Worm (Caenorhabditis elegans) whole organism, young adult: ENCODE data around the gene ins-11.

Source experiments
- B0336.3 ChIP-seq: fragments of 200-800 bp; sonication (Bioruptor generic); IDR thresholded peaks from 2 replicates; pipeline ENCODE4 v1.3.6; 2022; ENCODE audit warnings: missing genetic modification characterization, missing compliant biosample characterization
- C06A6.2 ChIP-seq: fragments of 200-800 bp; sonication (Bioruptor generic); conservative IDR thresholded peaks from 2 replicates; pipeline ENCODE4 v1.3.6; 2022; ENCODE audit warnings: missing genetic modification characterization, missing compliant biosample characterization
- F23B12.7 ChIP-seq: sonication (generic microtip); optimal IDR thresholded peaks from 2 replicates; lab custom pipeline; 2017; ENCODE audit warnings: missing genetic modification characterization, mild to moderate bottlenecking, missing compliant biosample characterization, antibody characterized with exemption, moderate library complexity; ENCODE audit not compliant: insufficient read depth
- F33H1.4 ChIP-seq: fragments of 200-800 bp; sonication (Bioruptor generic); IDR thresholded peaks from 2 replicates; pipeline ENCODE4 v1.3.6; 2022; ENCODE audit warnings: missing genetic modification reagents, missing genetic modification characterization, missing compliant biosample characterization
- F39B2.1 ChIP-seq: fragments of 200-800 bp; sonication (Bioruptor generic); IDR thresholded peaks from 2 replicates; pipeline ENCODE4 v1.3.6; 2022; ENCODE audit warnings: missing genetic modification reagents, missing genetic modification characterization, missing compliant biosample characterization
- F49E8.2 ChIP-seq: sonication (generic microtip); optimal IDR thresholded peaks from 3 replicates; lab custom pipeline; 2017; ENCODE audit warnings: missing genetic modification characterization, mild to moderate bottlenecking, missing compliant biosample characterization, antibody characterized with exemption, moderate library complexity; ENCODE audit not compliant: insufficient read depth
- F57A8.1 ChIP-seq: fragments of 200-800 bp; sonication (Bioruptor generic); optimal IDR thresholded peaks from 2 replicates; lab custom pipeline; 2018; ENCODE audit warnings: mild to moderate bottlenecking, missing genetic modification characterization, moderate library complexity, missing compliant biosample characterization
- K11D2.4 ChIP-seq: fragments of 200-800 bp; sonication (Bioruptor generic); IDR thresholded peaks from 2 replicates; pipeline ENCODE4 v1.3.6; 2022; ENCODE audit warnings: missing genetic modification reagents, missing genetic modification characterization, missing compliant biosample characterization
- K12H6.12 ChIP-seq: fragments of 200-800 bp; sonication (Bioruptor generic); optimal IDR thresholded peaks from 2 replicates; lab custom pipeline; 2018; ENCODE audit warnings: mild to moderate bottlenecking, missing genetic modification characterization, missing compliant biosample characterization
- T26A5.8 ChIP-seq: sonication (generic microtip); optimal IDR thresholded peaks from 2 replicates; lab custom pipeline; 2016; ENCODE audit warnings: missing genetic modification characterization, missing compliant biosample characterization
- Y53F4B.3 ChIP-seq: fragments of 200-800 bp; sonication (Bioruptor generic); IDR thresholded peaks from 2 replicates; pipeline ENCODE4 v1.3.6; 2022; ENCODE audit warnings: missing genetic modification reagents, missing genetic modification characterization, missing compliant biosample characterization
- Y95B8A.8 ChIP-seq: fragments of 200-800 bp; sonication (Bioruptor generic); IDR thresholded peaks from 2 replicates; pipeline ENCODE4 v1.3.6; 2022; ENCODE audit warnings: missing genetic modification reagents, missing genetic modification characterization, missing compliant biosample characterization
- ama-1 ChIP-seq, 3 experiments: fragments of 150-350 bp in 1 of 3; sonication (generic microtip) in 2 of 3; optimal IDR thresholded peaks; 2 replicates each; lab custom pipeline; 2014 to 2018; ENCODE audit warnings: missing biosample characterization in 2 of 3, missing genetic modification characterization in 2 of 3, missing genetic modification reagents in 2 of 3
- aptf-2 ChIP-seq: fragments of 200-800 bp; sonication (Bioruptor generic); conservative IDR thresholded peaks from 2 replicates; pipeline ENCODE4 v1.3.6; 2022; ENCODE audit warnings: missing genetic modification reagents, missing genetic modification characterization, missing compliant biosample characterization
- attf-6 ChIP-seq: fragments of 200-800 bp; sonication (Bioruptor generic); IDR thresholded peaks from 2 replicates; pipeline ENCODE4 v1.3.6; 2022; ENCODE audit warnings: missing genetic modification reagents, missing genetic modification characterization, missing compliant biosample characterization
- cebp-1 ChIP-seq, 2 experiments: fragments of 200-800 bp in 1 of 2; sonication (Bioruptor generic) in 1 of 2; sonication (generic microtip) in 1 of 2; IDR thresholded peaks in 1 of 2; optimal IDR thresholded peaks in 1 of 2; 2 replicates each; pipeline versions ENCODE4 v1.3.6 to Lab custom; 2017 to 2022; ENCODE audit warnings: missing compliant biosample characterization in 2 of 2, missing genetic modification characterization in 2 of 2, mild to moderate bottlenecking in 1 of 2, missing genetic modification reagents in 1 of 2, moderate library complexity in 1 of 2
- cebp-2 ChIP-seq: fragments of 200-800 bp; sonication (Bioruptor generic); IDR thresholded peaks from 2 replicates; pipeline ENCODE4 v1.3.6; 2022; ENCODE audit warnings: missing genetic modification characterization, missing compliant biosample characterization
- die-1 ChIP-seq: sonication (generic microtip); optimal IDR thresholded peaks from 2 replicates; lab custom pipeline; 2016; ENCODE audit warnings: missing genotype, mild to moderate bottlenecking, missing genetic modification characterization, missing compliant biosample characterization
- dox-1 ChIP-seq: fragments of 200-800 bp; sonication (Bioruptor generic); IDR thresholded peaks from 2 replicates; pipeline ENCODE4 v1.3.6; 2022; ENCODE audit warnings: missing genetic modification reagents, missing genetic modification characterization, missing compliant biosample characterization
- dpff-1 ChIP-seq: sonication (generic microtip); optimal IDR thresholded peaks from 2 replicates; lab custom pipeline; 2017; ENCODE audit warnings: mild to moderate bottlenecking, missing genetic modification characterization, missing compliant biosample characterization
- dpl-1 ChIP-seq: fragments of 150-350 bp; optimal IDR thresholded peaks from 2 replicates; lab custom pipeline; 2014; ENCODE audit warnings: missing biosample characterization, missing genetic modification reagents, missing genetic modification characterization
- egl-18 ChIP-seq: fragments of 200-800 bp; sonication (Bioruptor generic); IDR thresholded peaks from 2 replicates; pipeline ENCODE4 v1.3.6; 2022; ENCODE audit warnings: missing genetic modification reagents, missing genetic modification characterization, missing compliant biosample characterization
- fkh-3 ChIP-seq: sonication (generic microtip); optimal IDR thresholded peaks from 2 replicates; lab custom pipeline; 2016; ENCODE audit warnings: mild to moderate bottlenecking, missing genetic modification characterization, missing compliant biosample characterization
- him-1 ChIP-seq: sonication (generic microtip); optimal IDR thresholded peaks from 2 replicates; lab custom pipeline; 2016; ENCODE audit warnings: missing genotype, missing genetic modification reagents, missing genetic modification characterization, missing compliant biosample characterization
- hlh-12 ChIP-seq: sonication (generic microtip); optimal IDR thresholded peaks from 2 replicates; lab custom pipeline; 2016; ENCODE audit warnings: missing genetic modification characterization, missing compliant biosample characterization
- hlh-26 ChIP-seq: fragments of 200-800 bp; sonication (Bioruptor generic); conservative IDR thresholded peaks from 2 replicates; pipeline ENCODE4 v1.3.6; 2022; ENCODE audit warnings: missing genetic modification reagents, missing genetic modification characterization, missing compliant biosample characterization
- hmg-20 ChIP-seq: fragments of 200-800 bp; sonication (Bioruptor generic); IDR thresholded peaks from 2 replicates; pipeline ENCODE4 v1.3.6; 2022; ENCODE audit warnings: missing genetic modification reagents, missing genetic modification characterization, missing compliant biosample characterization
- let-607 ChIP-seq, 2 experiments: fragments of 200-800 bp in 1 of 2; sonication (Bioruptor generic) in 1 of 2; sonication (generic microtip) in 1 of 2; optimal IDR thresholded peaks; 2 replicates each; lab custom pipeline; 2016 to 2018; ENCODE audit warnings: mild to moderate bottlenecking in 2 of 2, missing compliant biosample characterization in 2 of 2, missing genetic modification characterization in 2 of 2, moderate library complexity in 2 of 2, missing genotype in 1 of 2
- madf-3 ChIP-seq: fragments of 200-800 bp; sonication (Bioruptor generic); IDR thresholded peaks from 2 replicates; pipeline ENCODE4 v1.3.6; 2022; ENCODE audit warnings: missing genetic modification reagents, missing genetic modification characterization, missing compliant biosample characterization
- madf-8 ChIP-seq: fragments of 200-800 bp; sonication (Bioruptor generic); conservative IDR thresholded peaks from 2 replicates; pipeline ENCODE4 v1.3.6; 2022; ENCODE audit warnings: missing genetic modification reagents, missing genetic modification characterization, missing compliant biosample characterization
- nfya-2 ChIP-seq: fragments of 200-800 bp; sonication (Bioruptor generic); IDR thresholded peaks from 2 replicates; pipeline ENCODE4 v1.3.6; 2022; ENCODE audit warnings: missing genetic modification reagents, missing genetic modification characterization, missing compliant biosample characterization
- nhr-179 ChIP-seq: sonication (generic microtip); optimal IDR thresholded peaks from 2 replicates; lab custom pipeline; 2016; ENCODE audit warnings: mild to moderate bottlenecking, missing genetic modification characterization, missing compliant biosample characterization
- nhr-90 ChIP-seq: sonication (generic microtip); optimal IDR thresholded peaks from 2 replicates; lab custom pipeline; 2016; ENCODE audit warnings: missing genotype, mild to moderate bottlenecking, missing genetic modification characterization, missing compliant biosample characterization
- pha-4 ChIP-seq: fragments of 150-350 bp; sonication (generic microtip); optimal IDR thresholded peaks from 2 replicates; lab custom pipeline; 2014; ENCODE audit warnings: missing biosample characterization, missing genetic modification reagents, missing genetic modification characterization
- rec-8 ChIP-seq, 2 experiments: sonication (generic microtip); optimal IDR thresholded peaks; 2 replicates each; lab custom pipeline; 2016; ENCODE audit warnings: mild to moderate bottlenecking in 2 of 2, missing genetic modification characterization in 2 of 2, missing genetic modification reagents in 2 of 2, missing genotype in 2 of 2, missing biosample characterization in 1 of 2, missing compliant biosample characterization in 1 of 2, moderate library complexity in 1 of 2
- sdz-38 ChIP-seq: sonication (generic microtip); optimal IDR thresholded peaks from 2 replicates; lab custom pipeline; 2016; ENCODE audit warnings: missing genotype, missing genetic modification characterization, missing compliant biosample characterization
- sea-2 ChIP-seq: fragments of 200-800 bp; sonication (Bioruptor generic); IDR thresholded peaks from 2 replicates; pipeline ENCODE4 v1.3.6; 2022; ENCODE audit warnings: missing genetic modification characterization, missing compliant biosample characterization
- tbp1 ChIP-seq: fragments of 200-800 bp; sonication (Bioruptor generic); optimal IDR thresholded peaks from 2 replicates; lab custom pipeline; 2018; ENCODE audit warnings: mild to moderate bottlenecking, missing genetic modification characterization, missing compliant biosample characterization
- tbx-9 ChIP-seq: sonication (generic microtip); optimal IDR thresholded peaks from 2 replicates; lab custom pipeline; 2016; ENCODE audit warnings: borderline replicate concordance, missing genetic modification characterization, inconsistent platforms, missing compliant biosample characterization
- unc-130 ChIP-seq: sonication (generic microtip); optimal IDR thresholded peaks from 2 replicates; lab custom pipeline; 2016; ENCODE audit warnings: missing genetic modification reagents, missing genetic modification characterization, missing compliant biosample characterization
- xnd-1 ChIP-seq: sonication (generic microtip); optimal IDR thresholded peaks from 2 replicates; lab custom pipeline; 2016; ENCODE audit warnings: missing genotype, missing genetic modification reagents, missing genetic modification characterization, missing compliant biosample characterization
- zfh-2 ChIP-seq: fragments of 200-800 bp; sonication (Bioruptor generic); conservative IDR thresholded peaks from 2 replicates; pipeline ENCODE4 v1.3.6; 2022; ENCODE audit warnings: missing genetic modification reagents, missing genetic modification characterization, missing compliant biosample characterization
- zim-3 ChIP-seq: sonication (generic microtip); optimal IDR thresholded peaks from 2 replicates; lab custom pipeline; 2017; ENCODE audit warnings: mild to moderate bottlenecking, missing genetic modification characterization, moderate library complexity, missing compliant biosample characterization
- ztf-22 ChIP-seq: fragments of 200-800 bp; sonication (Bioruptor generic); optimal IDR thresholded peaks from 2 replicates; lab custom pipeline; 2018; ENCODE audit warnings: mild to moderate bottlenecking, missing genetic modification characterization, moderate library complexity, missing compliant biosample characterization
- ztf-25 ChIP-seq: fragments of 200-800 bp; sonication (Bioruptor generic); IDR thresholded peaks from 2 replicates; pipeline ENCODE4 v1.3.6; 2022; ENCODE audit warnings: missing genetic modification reagents, missing genetic modification characterization, missing compliant biosample characterization
- ztf-28 ChIP-seq: fragments of 200-800 bp; sonication (Bioruptor generic); IDR thresholded peaks from 2 replicates; pipeline ENCODE4 v1.3.6; 2022; ENCODE audit warnings: missing genetic modification reagents, missing genetic modification characterization, missing compliant biosample characterization
- ztf-3 ChIP-seq: fragments of 200-800 bp; sonication (Bioruptor generic); optimal IDR thresholded peaks from 2 replicates; lab custom pipeline; 2018; ENCODE audit warnings: mild to moderate bottlenecking, missing genetic modification characterization, missing compliant biosample characterization
- ztf-6 ChIP-seq: fragments of 200-800 bp; sonication (Bioruptor generic); IDR thresholded peaks from 2 replicates; pipeline ENCODE4 v1.3.6; 2022; ENCODE audit warnings: missing genetic modification reagents, missing genetic modification characterization, missing compliant biosample characterization

Gene ins-11

DNA sequence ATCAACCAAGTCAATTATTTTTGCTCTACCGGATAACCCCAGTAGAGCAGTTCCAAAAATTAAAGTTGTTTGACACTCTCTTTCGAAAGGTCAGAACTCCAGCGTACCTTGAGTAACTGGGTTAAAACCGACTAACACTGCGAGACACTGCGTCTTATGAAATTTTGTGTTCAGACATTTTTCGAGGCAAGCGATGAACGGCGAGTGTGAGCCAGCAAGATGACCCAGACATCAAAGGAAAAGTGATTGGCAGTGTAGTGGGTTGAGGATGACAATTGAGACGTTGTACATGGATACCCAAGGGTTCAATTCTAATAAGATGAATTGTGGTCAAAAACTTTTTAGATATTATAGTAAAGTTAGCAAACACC, 12.4 kb upstream of the ins-11 start (continued):
- TF ChIP-seq nfya-2 (no peak), attf-6 (GFP tag; lab: Robert Waterston, UW) (peak; percentile 98), cebp-1 (GFP tag; IDR thresholded peaks at IDR 0.05; lab: Robert Waterston, UW) (peak; percentile 64), cebp-1 (tag; optimal IDR thresholded peaks at IDR 0.05; lab: Kevin White, UChicago) (peak; percentile 60), fkh-3 (tag; lab: Kevin White, UChicago) (no peak), F49E8.2 (tag; lab: Kevin White, UChicago) (no peak), ztf-25 (GFP tag; lab: Robert Waterston, UW) (no peak), K11D2.4 (GFP tag; lab: Robert Waterston, UW) (peak; percentile 62; the same call in 1 of the 2 replicates), ama-1 (optimal IDR thresholded peaks at IDR 0.05; lab: Kevin White, UChicago) (peak; percentile 98), ama-1 (GFP tag; optimal IDR thresholded peaks at IDR 0.05; lab: Kevin White, UChicago) (no peak), F39B2.1 (no peak), F33H1.4 (GFP tag; lab: Robert Waterston, UW) (no peak), sdz-38 (no peak), ztf-6 (GFP tag; lab: Robert Waterston, UW) (no peak), him-1 (tag; lab: Kevin White, UChicago) (no peak), pha-4 (tag; lab: Kevin White, UChicago) (peak; percentile 92), tbx-9 (tag; lab: Kevin White, UChicago) (no peak), xnd-1 (tag; lab: Kevin White, UChicago) (no peak), hlh-26 (GFP tag; lab: Robert Waterston, UW) (no peak), dpl-1 (no peak), dox-1 (GFP tag; lab: Robert Waterston, UW) (peak; percentile 14; the same call in 1 of the 2 replicates), C06A6.2 (GFP tag; lab: Robert Waterston, UW) (peak; percentile 78), zfh-2 (GFP tag; lab: Robert Waterston, UW) (no peak), rec-8 (tag; optimal IDR thresholded peaks at IDR 0.05; lab: Kevin White, UChicago) (no peak), nhr-90 (no peak), cebp-2 (GFP tag; lab: Robert Waterston, UW) (no peak), let-607 (tag; optimal IDR thresholded peaks at IDR 0.05; lab: Kevin White, UChicago) (no peak), Y95B8A.8 (GFP tag; lab: Robert Waterston, UW) (no peak), aptf-2 (GFP tag; lab: Robert Waterston, UW) (no peak), die-1 (tag; lab: Kevin White, UChicago) (no peak), ztf-28 (GFP tag; lab: Robert Waterston, UW) (no peak), madf-3 (GFP tag; lab: Robert Waterston, UW) (no peak), hmg-20 (0 out of 2 replicates have a peak, but pooled peaks have one; percentile 27), B0336.3 (peak; percentile 54; the same call in 1 of the 2 replicates), K12H6.12 (no peak), ztf-3 (GFP tag; lab: Kevin White, UChicago) (no peak), sea-2 (no peak), nhr-179 (tag; lab: Kevin White, UChicago) (no peak), egl-18 (GFP tag; lab: Robert Waterston, UW) (0 out of 2 replicates have a peak, but pooled peaks have one; percentile 9), T26A5.8 (tag; lab: Kevin White, UChicago) (no peak), F57A8.1 (GFP tag; lab: Kevin White, UChicago) (no peak), hlh-12 (tag; lab: Kevin White, UChicago) (no peak), zim-3 (no peak), tbp1 (GFP tag; lab: Kevin White, UChicago) (peak; percentile 74), ztf-22 (GFP tag; lab: Kevin White, UChicago) (peak; percentile 50), Y53F4B.3 (GFP tag; lab: Robert Waterston, UW) (no peak), dpff-1 (tag; lab: Kevin White, UChicago) (no peak), madf-8 (GFP tag; lab: Robert Waterston, UW) (no peak), F23B12.7 (tag; lab: Kevin White, UChicago) (peak; percentile 25), unc-130 (GFP tag; lab: Kevin White, UChicago) (no peak)
